Worm (Caenorhabditis elegans): Measurements from ENCODE around the gene F53B3.3.
"Not testable (repeated sequence)": the region's sequence is repeated elsewhere in the genome, so short reads cannot be mapped to it uniquely, and the experiment has no call there.

Gene F53B3.3

ce11 chrX:2902854-2903253 lies 31.9 kb upstream of the F53B3.3 start:
- TF ChIP-seq ztf-4 (tag; optimal IDR thresholded peaks at IDR 0.05) (no peak), nhr-11 (tag; optimal IDR thresholded peaks at IDR 0.05) (no peak), ceh-16 (tag; optimal IDR thresholded peaks at IDR 0.05) (no peak), elt-1 (tag; optimal IDR thresholded peaks at IDR 0.05) (peak; percentile 47), nhr-67 (tag; optimal IDR thresholded peaks at IDR 0.05) (no peak), nhr-23 (tag; optimal IDR thresholded peaks at IDR 0.05) (no peak), ZK546.5 (tag; optimal IDR thresholded peaks at IDR 0.05) (no peak)

- no peak for TF ChIP-seq nhr-43 (tag; optimal IDR thresholded peaks at IDR 0.05; ENCODE audit: poor library complexity, severe bottlenecking)
- TF ChIP-seq ceh-82 (tag; optimal IDR thresholded peaks at IDR 0.05), result no peak
- TF ChIP-seq elt-2 (tag; optimal IDR thresholded peaks at IDR 0.05), result no peak
- no peak for TF ChIP-seq jun-1 (tag; optimal IDR thresholded peaks at IDR 0.05)
- TF ChIP-seq unc-39 (tag; optimal IDR thresholded peaks at IDR 0.05), result no peak
- no peak for TF ChIP-seq nhr-11 (tag; optimal IDR thresholded peaks at IDR 0.05)
- no peak for TF ChIP-seq pqm-1 (tag; optimal IDR thresholded peaks at IDR 0.05)
- no peak for TF ChIP-seq lin-15B (tag; optimal IDR thresholded peaks at IDR 0.05)
- TF ChIP-seq hmg-11 (tag; optimal IDR thresholded peaks at IDR 0.05), result peak; percentile 32
- TF ChIP-seq pha-4 (tag; optimal IDR thresholded peaks at IDR 0.05), result peak; percentile 35
- no peak for TF ChIP-seq ceh-9 (tag; optimal IDR thresholded peaks at IDR 0.05)
- TF ChIP-seq unc-62 (GFP tag; optimal IDR thresholded peaks at IDR 0.05), result no peak
Measured at ce11 chrX:2900897-2901496, 30.1 kb upstream of the F53B3.3 start.

- TF ChIP-seq nhr-237 (tag; optimal IDR thresholded peaks at IDR 0.05) (no peak), hmg-11 (tag; optimal IDR thresholded peaks at IDR 0.05) (peak; percentile 33), snpc-4 (tag; optimal IDR thresholded peaks at IDR 0.05) (no peak), lsy-12 (tag; optimal IDR thresholded peaks at IDR 0.05) (no peak)
Measured at ce11 chrX:2898256-2898655, 27.3 kb upstream of the F53B3.3 start, which contains the start of gene F52B10.3. TSS of gene F52B10.3 (minus strand) at chrX:2898356.

- TF ChIP-seq daf-12 (tag; optimal IDR thresholded peaks at IDR 0.05) (no peak), skn-1 (tag; optimal IDR thresholded peaks at IDR 0.05) (no peak), elt-1 (tag; optimal IDR thresholded peaks at IDR 0.05) (no peak), fkh-10 (GFP tag; optimal IDR thresholded peaks at IDR 0.05) (no peak), nhr-237 (tag; optimal IDR thresholded peaks at IDR 0.05) (no peak), ztf-4 (tag; optimal IDR thresholded peaks at IDR 0.05) (no peak), nhr-25 (tag; optimal IDR thresholded peaks at IDR 0.05) (peak; percentile 15)
Measured at ce11 chrX:2895646-2896045, 24.7 kb upstream of the F53B3.3 start.

- not testable (repeated sequence) for TF ChIP-seq egl-27, nhr-11, eor-1 (tag; optimal IDR thresholded peaks at IDR 0.05)
Measured at ce11 chrX:2894273-2894672, 23.3 kb upstream of the F53B3.3 start, which contains the start of gene B0410.1. TSS of gene B0410.1 (plus strand) at chrX:2894573.

- peak; percentile 38 for TF ChIP-seq tbx-2 (tag; optimal IDR thresholded peaks at IDR 0.05)
- TF ChIP-seq nhr-43 (tag; optimal IDR thresholded peaks at IDR 0.05; ENCODE audit: poor library complexity, severe bottlenecking), result peak; percentile 70
- TF ChIP-seq ceh-28 (tag; optimal IDR thresholded peaks at IDR 0.05), result no peak
- no peak for TF ChIP-seq ztf-4 (tag; optimal IDR thresholded peaks at IDR 0.05)
- peak; percentile 81 for TF ChIP-seq nhr-23 (tag; optimal IDR thresholded peaks at IDR 0.05)
Measured at ce11 chrX:2893026-2893662, 22.2 kb upstream of the F53B3.3 start.

ce11 chrX:2891879-2892278 lies 20.9 kb upstream of the F53B3.3 start:
- peak; percentile 92 for TF ChIP-seq snpc-4 (tag; optimal IDR thresholded peaks at IDR 0.05)
- TF ChIP-seq unc-62 (GFP tag; optimal IDR thresholded peaks at IDR 0.05), result no peak
